Worm (Caenorhabditis elegans): ENCODE results near the gene F49E11.2.

- no peak for TF ChIP-seq lin-13 (GFP tag; optimal IDR thresholded peaks at IDR 0.05)
- TF ChIP-seq ama-1 (optimal IDR thresholded peaks at IDR 0.05) = no peak
- no peak for TF ChIP-seq pqm-1 (tag; optimal IDR thresholded peaks at IDR 0.05)
- TF ChIP-seq unc-62 (GFP tag; optimal IDR thresholded peaks at IDR 0.05) = no peak
- no peak for TF ChIP-seq lin-39 (tag; optimal IDR thresholded peaks at IDR 0.05)
- no peak for TF ChIP-seq zag-1 (tag; optimal IDR thresholded peaks at IDR 0.05)
- no peak for TF ChIP-seq unc-130 (tag; optimal IDR thresholded peaks at IDR 0.05)
- no peak for TF ChIP-seq lin-35 (GFP tag; optimal IDR thresholded peaks at IDR 0.05)
- TF ChIP-seq ceh-63 (GFP tag; optimal IDR thresholded peaks at IDR 0.05) = no peak
- no peak for TF ChIP-seq egl-13 (tag; optimal IDR thresholded peaks at IDR 0.05)
- no peak for TF ChIP-seq unc-30 (tag; optimal IDR thresholded peaks at IDR 0.05)
These were observed 42.9 kb downstream of the F49E11.2 start, which contains the start of gene K10D11.7 for ce11 chrIV:12995886-12996285.

Data from whole organism, L1 larva.